Fruit fly (Drosophila melanogaster) whole organism, embryonic: ENCODE results near the gene CG34429.
A peak's percentile ranks its signal among the peaks of the same experiment; 100 is the strongest.

Source experiments
- Ada2b ChIP-seq: fragments of 200-800 bp; sonication (Bioruptor generic); IDR thresholded peaks from 2 replicates; pipeline ENCODE4 v1.3.6; 2022; ENCODE audit warnings: missing biosample characterization, missing genetic modification characterization
- Bteb2 ChIP-seq: fragments of 200-800 bp; sonication (Bioruptor generic); optimal IDR thresholded peaks from 2 replicates; lab custom pipeline; 2016; ENCODE audit warnings: missing biosample characterization, missing genetic modification characterization
- C15 ChIP-seq: fragments of 200-800 bp; sonication (Bioruptor generic); IDR thresholded peaks from 3 replicates; pipeline ENCODE4 v1.3.6; 2022; ENCODE audit warnings: missing biosample characterization, missing genetic modification characterization
- CG12236 ChIP-seq: fragments of 200-800 bp; sonication (Bioruptor generic); optimal IDR thresholded peaks from 2 replicates; lab custom pipeline; 2016; ENCODE audit warnings: missing biosample characterization, missing genetic modification characterization
- CG12299 ChIP-seq: fragments of 200-800 bp; sonication (Bioruptor generic); optimal IDR thresholded peaks from 2 replicates; lab custom pipeline; 2018; ENCODE audit warnings: missing biosample characterization, mild to moderate bottlenecking, missing genetic modification characterization
- CG13123 ChIP-seq: fragments of 200-800 bp; sonication (Bioruptor generic); optimal IDR thresholded peaks from 2 replicates; lab custom pipeline; 2016; ENCODE audit warnings: missing biosample characterization, missing genetic modification characterization
- CG15514 ChIP-seq: fragments of 200-800 bp; sonication (Bioruptor generic); optimal IDR thresholded peaks from 3 replicates; lab custom pipeline; 2017; ENCODE audit warnings: missing biosample characterization, missing genetic modification characterization, mild to moderate bottlenecking, moderate library complexity, missing genetic modification reagents
- CG15601 ChIP-seq: fragments of 200-800 bp; sonication (Bioruptor generic); optimal IDR thresholded peaks from 3 replicates; lab custom pipeline; 2019; ENCODE audit warnings: missing biosample characterization, mild to moderate bottlenecking, missing genetic modification characterization, moderate library complexity
- CG1647 ChIP-seq: fragments of 200-800 bp; sonication (Bioruptor generic); optimal IDR thresholded peaks from 3 replicates; lab custom pipeline; 2016; ENCODE audit warnings: missing biosample characterization, missing genetic modification characterization
- CG16779 ChIP-seq: fragments of 200-800 bp; sonication (Bioruptor generic); IDR thresholded peaks from 2 replicates; pipeline ENCODE4 v1.3.6; 2022; ENCODE audit warnings: missing biosample characterization, missing genetic modification characterization
- CG17612 ChIP-seq: fragments of 200-800 bp; sonication (Bioruptor generic); IDR thresholded peaks from 2 replicates; pipeline ENCODE4 v1.3.6; 2022; ENCODE audit warnings: missing biosample characterization, missing genetic modification characterization
- CG1792 ChIP-seq: fragments of 200-800 bp; sonication (Bioruptor generic); optimal IDR thresholded peaks from 2 replicates; lab custom pipeline; 2016; ENCODE audit warnings: missing biosample characterization, missing genetic modification characterization
- CG1832 ChIP-seq: fragments of 200-800 bp; sonication (Bioruptor generic); optimal IDR thresholded peaks from 2 replicates; lab custom pipeline; 2017; ENCODE audit warnings: missing biosample characterization, mild to moderate bottlenecking, missing genetic modification characterization, inconsistent platforms
- CG30020 ChIP-seq: fragments of 200-800 bp; optimal IDR thresholded peaks from 2 replicates; lab custom pipeline; 2019; ENCODE audit warnings: missing biosample characterization, mild to moderate bottlenecking, missing genetic modification characterization, moderate library complexity
- CG3838 ChIP-seq: fragments of 200-800 bp; sonication (Bioruptor generic); optimal IDR thresholded peaks from 3 replicates; lab custom pipeline; 2016; ENCODE audit warnings: missing biosample characterization, missing genetic modification characterization
- CG4282 ChIP-seq: fragments of 200-800 bp; sonication (Bioruptor generic); optimal IDR thresholded peaks from 2 replicates; lab custom pipeline; 2016; ENCODE audit warnings: missing biosample characterization, missing genetic modification characterization
- CG4707 ChIP-seq: fragments of 200-800 bp; sonication (Bioruptor generic); optimal IDR thresholded peaks from 2 replicates; lab custom pipeline; 2018; ENCODE audit warnings: missing biosample characterization, mild to moderate bottlenecking, missing genetic modification characterization, moderate library complexity
- CG6791 ChIP-seq: fragments of 200-800 bp; sonication (Bioruptor generic); IDR thresholded peaks from 3 replicates; pipeline ENCODE4 v1.3.6; 2022; ENCODE audit warnings: missing biosample characterization, missing genetic modification characterization; ENCODE audit not compliant: partially characterized antibody
- CG7786 ChIP-seq: fragments of 200-800 bp; sonication (Bioruptor generic); optimal IDR thresholded peaks from 2 replicates; lab custom pipeline; 2016; ENCODE audit warnings: missing biosample characterization, missing genetic modification characterization
- CG9876 ChIP-seq: fragments of 200-800 bp; sonication (Bioruptor generic); optimal IDR thresholded peaks from 2 replicates; lab custom pipeline; 2016; ENCODE audit warnings: missing biosample characterization, missing genetic modification characterization
- CrebB ChIP-seq: fragments of 200-800 bp; sonication (Bioruptor generic); optimal IDR thresholded peaks from 3 replicates; lab custom pipeline; 2018; ENCODE audit warnings: missing biosample characterization, mild to moderate bottlenecking, missing genetic modification characterization
- Dbx ChIP-seq: fragments of 200-800 bp; sonication (Bioruptor generic); IDR thresholded peaks from 3 replicates; pipeline ENCODE4 v1.3.6; 2022; ENCODE audit warnings: missing biosample characterization, missing genetic modification characterization
- Dfd ChIP-seq, 2 experiments: fragments of >200 bp; optimal IDR thresholded peaks; 2 replicates each; lab custom pipeline; 2017; ENCODE audit warnings: missing biosample characterization in 2 of 2, missing genetic modification characterization in 2 of 2
- Hmx ChIP-seq: fragments of 200-800 bp; sonication (Bioruptor generic); optimal IDR thresholded peaks from 2 replicates; lab custom pipeline; 2016; ENCODE audit warnings: missing biosample characterization, missing genetic modification characterization
- Meics ChIP-seq: fragments of 200-800 bp; sonication (Bioruptor generic); optimal IDR thresholded peaks from 2 replicates; lab custom pipeline; 2017; ENCODE audit warnings: missing biosample characterization, mild to moderate bottlenecking, missing genetic modification characterization
- Mes4 ChIP-seq: fragments of 200-800 bp; sonication (Bioruptor generic); optimal IDR thresholded peaks from 2 replicates; lab custom pipeline; 2016; ENCODE audit warnings: missing biosample characterization, missing genetic modification characterization
- Oli ChIP-seq: fragments of 200-800 bp; sonication (Bioruptor generic); optimal IDR thresholded peaks from 2 replicates; lab custom pipeline; 2018; ENCODE audit warnings: missing biosample characterization, mild to moderate bottlenecking, missing genetic modification characterization, moderate library complexity
- Rx ChIP-seq: fragments of 200-800 bp; sonication (Bioruptor generic); IDR thresholded peaks from 2 replicates; pipeline ENCODE4 v1.3.6; 2022; ENCODE audit warnings: missing biosample characterization, missing genetic modification characterization
- Spps ChIP-seq: fragments of 200-800 bp; sonication (Bioruptor generic); optimal IDR thresholded peaks from 2 replicates; lab custom pipeline; 2018; ENCODE audit warnings: missing biosample characterization, mild to moderate bottlenecking, missing genetic modification characterization
- Sry-β ChIP-seq: fragments of 200-800 bp; sonication (Bioruptor generic); optimal IDR thresholded peaks from 2 replicates; lab custom pipeline; 2018; ENCODE audit warnings: missing biosample characterization, mild to moderate bottlenecking, missing genetic modification characterization, moderate library complexity
- Tbp ChIP-seq: fragments of >200 bp; optimal IDR thresholded peaks from 2 replicates; lab custom pipeline; 2018; ENCODE audit warnings: missing biosample characterization, missing genetic modification characterization
- az2 ChIP-seq: fragments of 200-800 bp; sonication (Bioruptor generic); optimal IDR thresholded peaks from 3 replicates; lab custom pipeline; 2016; ENCODE audit warnings: missing biosample characterization, missing genetic modification characterization
- bsh ChIP-seq, 2 experiments: fragments of 200-800 bp; sonication (Bioruptor generic); optimal IDR thresholded peaks; 2 replicates each; lab custom pipeline; 2017 to 2018; ENCODE audit warnings: mild to moderate bottlenecking in 2 of 2, missing biosample characterization in 2 of 2, missing genetic modification characterization in 2 of 2, moderate library complexity in 1 of 2
- btn ChIP-seq: fragments of 200-800 bp; sonication (Bioruptor generic); optimal IDR thresholded peaks from 2 replicates; lab custom pipeline; 2016; ENCODE audit warnings: missing biosample characterization, missing genetic modification characterization
- cad ChIP-seq: fragments of >200 bp; optimal IDR thresholded peaks from 2 replicates; lab custom pipeline; 2017; ENCODE audit warnings: missing biosample characterization, missing genetic modification characterization
- cas ChIP-seq: fragments of 200-800 bp; sonication (Bioruptor generic); IDR thresholded peaks from 2 replicates; pipeline ENCODE4 v1.3.6; 2022; ENCODE audit warnings: missing biosample characterization, missing genetic modification characterization
- chif ChIP-seq, 2 experiments: fragments of 200-800 bp; sonication (Bioruptor generic); optimal IDR thresholded peaks; 3 replicates each; lab custom pipeline; 2016; ENCODE audit warnings: missing biosample characterization in 2 of 2, missing genetic modification characterization in 2 of 2
- dati ChIP-seq: fragments of 200-800 bp; sonication (Bioruptor generic); IDR thresholded peaks from 2 replicates; pipeline ENCODE4 v1.3.6; 2022; ENCODE audit warnings: missing biosample characterization, missing genetic modification characterization
- dimm ChIP-seq: fragments of 200-800 bp; sonication (Bioruptor generic); IDR thresholded peaks from 2 replicates; pipeline ENCODE4 v1.3.6; 2022; ENCODE audit warnings: missing biosample characterization, missing genetic modification characterization
- fd3F ChIP-seq: fragments of 200-800 bp; sonication (Bioruptor generic); optimal IDR thresholded peaks from 2 replicates; lab custom pipeline; 2018; ENCODE audit warnings: missing biosample characterization, mild to moderate bottlenecking, missing genetic modification characterization, moderate library complexity
- fu2 ChIP-seq: fragments of 200-800 bp; sonication (Bioruptor generic); optimal IDR thresholded peaks from 2 replicates; lab custom pipeline; 2016; ENCODE audit warnings: missing biosample characterization, missing genetic modification characterization
- ken ChIP-seq: fragments of 200-800 bp; sonication (Bioruptor generic); IDR thresholded peaks from 3 replicates; pipeline ENCODE4 v1.3.6; 2022; ENCODE audit warnings: missing biosample characterization, missing genetic modification characterization
- klu ChIP-seq: fragments of 200-800 bp; sonication (Bioruptor generic); IDR thresholded peaks from 2 replicates; pipeline ENCODE4 v1.3.6; 2022; ENCODE audit warnings: missing biosample characterization, missing genetic modification characterization
- nerfin-1 ChIP-seq: fragments of 200-800 bp; sonication (Bioruptor generic); optimal IDR thresholded peaks from 3 replicates; lab custom pipeline; 2019; ENCODE audit warnings: missing biosample characterization, mild to moderate bottlenecking, missing genetic modification characterization, moderate library complexity
- onecut ChIP-seq: fragments of 200-800 bp; sonication (Bioruptor generic); IDR thresholded peaks from 2 replicates; pipeline ENCODE4 v1.3.6; 2022; ENCODE audit warnings: missing biosample characterization, missing genetic modification characterization
- row ChIP-seq: fragments of 200-800 bp; sonication (Bioruptor generic); IDR thresholded peaks from 3 replicates; pipeline ENCODE4 v1.3.6; 2022; ENCODE audit warnings: missing biosample characterization, missing genetic modification characterization
- scrt ChIP-seq: fragments of 200-800 bp; sonication (Bioruptor generic); optimal IDR thresholded peaks from 2 replicates; lab custom pipeline; 2018; ENCODE audit warnings: missing biosample characterization, mild to moderate bottlenecking, missing genetic modification characterization, moderate library complexity
- sens ChIP-seq: fragments of 200-800 bp; sonication (Bioruptor generic); peaks from one replicate; lab custom pipeline; 2016; ENCODE audit warnings: missing biosample characterization, missing genetic modification characterization
- slp2 ChIP-seq: fragments of 200-800 bp; sonication (Bioruptor generic); optimal IDR thresholded peaks from 2 replicates; lab custom pipeline; 2016; ENCODE audit warnings: missing biosample characterization, missing genetic modification characterization
- tio ChIP-seq: fragments of 200-800 bp; sonication (Bioruptor generic); optimal IDR thresholded peaks from 2 replicates; lab custom pipeline; 2017; ENCODE audit warnings: missing biosample characterization, missing genetic modification characterization, inconsistent platforms
- unpg ChIP-seq: fragments of 200-800 bp; sonication (Bioruptor generic); optimal IDR thresholded peaks from 3 replicates; lab custom pipeline; 2018; ENCODE audit warnings: missing biosample characterization, mild to moderate bottlenecking, missing genetic modification characterization, moderate library complexity
- zen2 ChIP-seq: fragments of 200-800 bp; sonication (Bioruptor generic); IDR thresholded peaks from 3 replicates; pipeline ENCODE4 v1.3.6; 2022; ENCODE audit warnings: missing biosample characterization, missing genetic modification characterization; ENCODE audit not compliant: partially characterized antibody

The CG34429 gene

dm6 chr3L:13015195-13015822, 47.5 kb upstream of the CG34429 start, which contains the start of gene MICAL-like (continued):
- TF ChIP-seq Ada2b (peak; percentile 49), cas (no peak), CG15514 (GFP tag; lab: Kevin White, UChicago) (peak; percentile 19), CG1832 (GFP tag; lab: Kevin White, UChicago) (no peak), CG1792 (GFP tag; lab: Kevin White, UChicago) (no peak), scrt (no peak), Tbp (GFP tag; lab: Kevin White, UChicago) (no peak), CG13123 (GFP tag; lab: Kevin White, UChicago) (no peak), slp2 (GFP tag; lab: Kevin White, UChicago) (no peak), CG9876 (GFP tag; lab: Kevin White, UChicago) (no peak), row (GFP tag; lab: Robert Waterston, UW) (peak; percentile 85), zen2 (GFP tag; lab: Robert Waterston, UW) (peak; percentile 85), CG12236 (no peak), Dbx (GFP tag; lab: Robert Waterston, UW) (no peak), Sry-β (GFP tag; lab: Kevin White, UChicago) (no peak), CG3838 (GFP tag; lab: Kevin White, UChicago) (no peak), klu (GFP tag; lab: Robert Waterston, UW) (no peak), CG16779 (GFP tag; lab: Robert Waterston, UW) (no peak), Bteb2 (GFP tag; lab: Kevin White, UChicago) (peak; percentile 17), Dfd (GFP tag; optimal IDR thresholded peaks at IDR 0.05; lab: Kevin White, UChicago) (no peak), sens (peak; percentile 87), CG4707 (no peak), dati (GFP tag; lab: Robert Waterston, UW) (no peak), CG4282 (GFP tag; lab: Kevin White, UChicago) (no peak), fd3F (no peak), dimm (GFP tag; lab: Robert Waterston, UW) (no peak), fu2 (GFP tag; lab: Kevin White, UChicago) (no peak), CG12299 (tag; lab: Kevin White, UChicago) (no peak), Mes4 (GFP tag; lab: Kevin White, UChicago) (no peak), CG1647 (GFP tag; lab: Kevin White, UChicago) (no peak), CG17612 (no peak), nerfin-1 (no peak), az2 (no peak), tio (GFP tag; lab: Kevin White, UChicago) (no peak), CG30020 (tag; lab: Kevin White, UChicago) (no peak), onecut (GFP tag; lab: Robert Waterston, UW) (no peak), CG15601 (no peak), btn (GFP tag; lab: Kevin White, UChicago) (no peak), Oli (tag; lab: Kevin White, UChicago) (no peak), Hmx (no peak), unpg (GFP tag; lab: Kevin White, UChicago) (no peak), bsh (GFP tag; optimal IDR thresholded peaks at IDR 0.05; lab: Kevin White, UChicago) (peak in 1 of 2 experiments; percentile 28), Spps (tag; lab: Kevin White, UChicago) (no peak), CrebB (tag; lab: Kevin White, UChicago) (no peak), cad (GFP tag; lab: Kevin White, UChicago) (no peak), Rx (GFP tag; lab: Robert Waterston, UW) (no peak), Meics (GFP tag; lab: Kevin White, UChicago) (no peak), ken (GFP tag; lab: Robert Waterston, UW) (peak; percentile 60; the same call in 1 of the 3 replicates), C15 (GFP tag; lab: Robert Waterston, UW) (no peak), CG6791 (GFP tag; lab: Robert Waterston, UW) (peak; percentile 77), chif (GFP tag; optimal IDR thresholded peaks at IDR 0.05; lab: Kevin White, UChicago) (no peak), CG7786 (peak; percentile 22)
